Worm (Caenorhabditis elegans) whole organism, midembryonic: Measurements from ENCODE around the gene ZK1098.6.

Experiments
- T22C8.4 ChIP-seq: fragments of 200-800 bp; sonication (Bioruptor generic); IDR thresholded peaks from 2 replicates; pipeline ENCODE4 v1.3.6; 2022; ENCODE audit warnings: missing genetic modification characterization, missing compliant biosample characterization
- cog-1 ChIP-seq: sonication (generic microtip); optimal IDR thresholded peaks from 2 replicates; lab custom pipeline; 2016; ENCODE audit warnings: missing genetic modification characterization, missing compliant biosample characterization
- flt-1 ChIP-seq: fragments of 200-800 bp; sonication (Bioruptor generic); IDR thresholded peaks from 2 replicates; pipeline ENCODE4 v1.3.6; 2022; ENCODE audit warnings: missing genetic modification characterization, missing compliant biosample characterization
- klf-2 ChIP-seq: fragments of 200-800 bp; sonication (Bioruptor generic); conservative IDR thresholded peaks from 2 replicates; pipeline ENCODE4 v1.3.6; 2022; ENCODE audit warnings: missing genetic modification reagents, missing genetic modification characterization, missing compliant biosample characterization
- med-1 ChIP-seq: sonication (generic microtip); optimal IDR thresholded peaks from 2 replicates; lab custom pipeline; 2017; ENCODE audit warnings: missing genetic modification characterization, mild to moderate bottlenecking, missing compliant biosample characterization, antibody characterized with exemption, missing genetic modification reagents; ENCODE audit not compliant: insufficient read depth
- ref-1 ChIP-seq: fragments of 200-800 bp; sonication (Bioruptor generic); conservative IDR thresholded peaks from 2 replicates; pipeline ENCODE4 v1.3.6; 2022; ENCODE audit warnings: missing genetic modification reagents, missing genetic modification characterization, missing compliant biosample characterization
- tab-1 ChIP-seq: fragments of 200-800 bp; sonication (Bioruptor generic); IDR thresholded peaks from 2 replicates; pipeline ENCODE4 v1.3.6; 2022; ENCODE audit warnings: missing genetic modification characterization, missing compliant biosample characterization
- ztf-23 ChIP-seq: fragments of 200-800 bp; sonication (Bioruptor generic); IDR thresholded peaks from 2 replicates; pipeline ENCODE4 v1.3.6; 2022; ENCODE audit warnings: missing genetic modification reagents, missing genetic modification characterization, missing compliant biosample characterization
- ztf-29 ChIP-seq: fragments of 200-800 bp; sonication (Bioruptor generic); IDR thresholded peaks from 2 replicates; pipeline ENCODE4 v1.3.6; 2022; ENCODE audit warnings: missing genetic modification reagents, missing genetic modification characterization, missing compliant biosample characterization

ZK1098.6 gene

DNA sequence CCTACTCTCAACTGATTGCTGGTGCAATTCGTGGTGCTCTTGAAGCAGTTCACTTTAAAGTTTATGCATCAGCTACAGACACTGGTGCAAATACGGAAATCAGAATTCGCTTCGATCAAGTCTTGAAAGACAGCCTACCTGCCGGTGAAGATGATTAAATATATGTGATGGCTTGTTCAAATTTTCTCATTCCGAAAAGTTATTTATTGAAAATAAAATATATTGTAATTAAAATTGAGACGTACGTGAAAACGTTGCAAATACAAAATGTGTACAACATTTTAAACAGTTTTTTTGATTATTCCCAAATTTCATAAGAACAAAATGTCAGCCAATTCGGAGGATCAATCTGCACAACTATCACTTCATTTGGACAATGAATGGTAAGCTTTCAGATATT is at the start of gene ZK1098.6:
TSS of gene ZK1098.6 (plus strand) at position 301 of the 400 bp plus-strand sequence.
- TF ChIP-seq tab-1 (no peak), med-1 (GFP tag; lab: Kevin White, UChicago) (no peak), ztf-23 (GFP tag; lab: Robert Waterston, UW) (no peak), cog-1 (tag; lab: Kevin White, UChicago) (no peak), ztf-29 (GFP tag; lab: Robert Waterston, UW) (no peak), klf-2 (GFP tag; lab: Robert Waterston, UW) (no peak), ref-1 (GFP tag; lab: Robert Waterston, UW) (no peak), flt-1 (GFP tag; lab: Robert Waterston, UW) (no peak), T22C8.4 (GFP tag; lab: Robert Waterston, UW) (no peak)

ce11 chrIII:9482423-9482993 is 44.4 kb upstream of the ZK1098.6 start:
- no peak for TF ChIP-seq med-1 (GFP tag; lab: Kevin White, UChicago)
- no peak for TF ChIP-seq cog-1 (tag; lab: Kevin White, UChicago)
- no peak for TF ChIP-seq tab-1
- TF ChIP-seq ztf-29 (GFP tag; lab: Robert Waterston, UW), result no peak
- no peak for TF ChIP-seq T22C8.4 (GFP tag; lab: Robert Waterston, UW)
- no peak for TF ChIP-seq ref-1 (GFP tag; lab: Robert Waterston, UW)
- no peak for TF ChIP-seq klf-2 (GFP tag; lab: Robert Waterston, UW)
- no peak for TF ChIP-seq flt-1 (GFP tag; lab: Robert Waterston, UW)
- no peak for TF ChIP-seq ztf-23 (GFP tag; lab: Robert Waterston, UW)

- TF ChIP-seq T22C8.4 (GFP tag; lab: Robert Waterston, UW), result no peak
Observed at ce11 chrIII:9483716-9484115, 43.2 kb upstream of the ZK1098.6 start.

DNA sequence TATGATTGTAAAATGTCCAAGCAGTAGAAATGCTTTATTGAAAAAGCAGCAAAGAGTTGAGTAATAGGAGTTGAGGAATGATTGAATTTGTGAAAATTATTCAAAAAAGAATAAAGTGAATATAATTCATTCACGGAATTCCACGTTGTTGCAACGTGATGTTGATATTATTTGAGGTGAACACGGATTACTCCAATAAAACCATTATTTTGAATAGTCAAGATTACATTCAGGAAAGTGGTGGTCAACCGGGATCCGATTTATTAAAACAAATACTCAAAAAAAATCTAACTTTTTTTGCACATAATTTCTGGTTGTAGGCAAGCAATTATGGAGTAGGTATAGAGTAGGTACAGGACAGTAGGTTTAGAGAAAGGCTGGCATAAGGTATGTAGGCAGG is 41.6 kb upstream of the ZK1098.6 start, which contains the start of gene bre-3:
TSS of gene bre-3 (minus strand) at position 101 of the 400 bp plus-strand sequence.
- TF ChIP-seq ztf-23 (GFP tag; lab: Robert Waterston, UW) (no peak), tab-1 (no peak), flt-1 (GFP tag; lab: Robert Waterston, UW) (no peak), T22C8.4 (GFP tag; lab: Robert Waterston, UW) (no peak), klf-2 (GFP tag; lab: Robert Waterston, UW) (no peak), cog-1 (tag; lab: Kevin White, UChicago) (no peak), ref-1 (GFP tag; lab: Robert Waterston, UW) (no peak), med-1 (GFP tag; lab: Kevin White, UChicago) (no peak), ztf-29 (GFP tag; lab: Robert Waterston, UW) (no peak)

DNA sequence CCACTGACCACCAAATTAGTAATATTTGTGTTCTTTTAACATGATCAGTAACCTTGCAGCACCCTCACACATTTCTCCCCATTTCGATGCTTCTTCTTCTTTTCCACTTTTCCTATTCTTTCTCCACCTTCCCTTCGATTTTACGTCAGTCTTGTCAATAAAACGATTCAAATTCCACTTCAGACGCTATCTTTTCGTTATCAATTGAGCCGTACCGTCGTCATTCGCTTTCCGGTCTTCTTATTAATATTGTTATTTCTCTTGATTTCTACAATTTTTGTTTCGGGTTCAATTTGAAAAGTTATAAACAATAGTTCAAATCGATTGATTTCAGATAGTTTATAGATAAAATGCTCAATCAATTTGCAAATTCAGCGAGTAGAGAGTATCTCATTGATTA is 39.5 kb upstream of the ZK1098.6 start:
- TF ChIP-seq med-1 (GFP tag; lab: Kevin White, UChicago) (no peak), ztf-23 (GFP tag; lab: Robert Waterston, UW) (no peak), ztf-29 (GFP tag; lab: Robert Waterston, UW) (no peak), cog-1 (tag; lab: Kevin White, UChicago) (no peak), klf-2 (GFP tag; lab: Robert Waterston, UW) (no peak), ref-1 (GFP tag; lab: Robert Waterston, UW) (no peak), tab-1 (no peak), T22C8.4 (GFP tag; lab: Robert Waterston, UW) (no peak), flt-1 (GFP tag; lab: Robert Waterston, UW) (no peak)

DNA sequence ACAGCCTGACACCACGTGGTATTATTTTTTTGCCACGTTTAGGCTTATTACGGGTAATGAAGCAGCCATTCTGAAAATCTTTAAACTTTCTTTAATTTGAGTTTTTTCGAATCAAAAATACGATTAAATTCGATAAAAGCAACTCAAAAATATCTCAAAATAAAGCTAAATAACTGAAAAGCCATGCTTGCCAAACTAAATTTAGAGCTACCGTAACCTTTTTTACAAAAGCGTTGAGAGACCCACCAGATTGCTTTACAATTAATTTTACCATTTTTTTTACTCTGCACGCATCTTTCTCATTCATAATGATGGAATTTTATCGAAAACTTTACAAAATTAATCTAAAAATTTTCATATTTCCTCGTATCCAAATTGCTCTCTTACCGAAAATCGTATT is 38.9 kb upstream of the ZK1098.6 start:
- TF ChIP-seq tab-1 (no peak), med-1 (GFP tag; lab: Kevin White, UChicago) (no peak), ref-1 (GFP tag; lab: Robert Waterston, UW) (no peak), klf-2 (GFP tag; lab: Robert Waterston, UW) (no peak), cog-1 (tag; lab: Kevin White, UChicago) (no peak), ztf-23 (GFP tag; lab: Robert Waterston, UW) (no peak), flt-1 (GFP tag; lab: Robert Waterston, UW) (no peak)

- no peak for TF ChIP-seq ztf-23 (GFP tag; lab: Robert Waterston, UW)
- no peak for TF ChIP-seq klf-2 (GFP tag; lab: Robert Waterston, UW)
- no peak for TF ChIP-seq flt-1 (GFP tag; lab: Robert Waterston, UW)
- TF ChIP-seq cog-1 (tag; lab: Kevin White, UChicago), result no peak
- no peak for TF ChIP-seq ref-1 (GFP tag; lab: Robert Waterston, UW)
- no peak for TF ChIP-seq T22C8.4 (GFP tag; lab: Robert Waterston, UW)
- TF ChIP-seq tab-1, result no peak
- TF ChIP-seq ztf-29 (GFP tag; lab: Robert Waterston, UW), result no peak
- no peak for TF ChIP-seq med-1 (GFP tag; lab: Kevin White, UChicago)
Observed at ce11 chrIII:9488431-9488830, 38.5 kb upstream of the ZK1098.6 start, which contains the start of gene nlp-36. Gene nlp-36 (plus strand): TSS chrIII:9488731.

ce11 chrIII:9489798-9490197 is 37.2 kb upstream of the ZK1098.6 start:
- TF ChIP-seq ztf-23 (GFP tag; lab: Robert Waterston, UW) (no peak), ref-1 (GFP tag; lab: Robert Waterston, UW) (no peak), flt-1 (GFP tag; lab: Robert Waterston, UW) (no peak)

DNA sequence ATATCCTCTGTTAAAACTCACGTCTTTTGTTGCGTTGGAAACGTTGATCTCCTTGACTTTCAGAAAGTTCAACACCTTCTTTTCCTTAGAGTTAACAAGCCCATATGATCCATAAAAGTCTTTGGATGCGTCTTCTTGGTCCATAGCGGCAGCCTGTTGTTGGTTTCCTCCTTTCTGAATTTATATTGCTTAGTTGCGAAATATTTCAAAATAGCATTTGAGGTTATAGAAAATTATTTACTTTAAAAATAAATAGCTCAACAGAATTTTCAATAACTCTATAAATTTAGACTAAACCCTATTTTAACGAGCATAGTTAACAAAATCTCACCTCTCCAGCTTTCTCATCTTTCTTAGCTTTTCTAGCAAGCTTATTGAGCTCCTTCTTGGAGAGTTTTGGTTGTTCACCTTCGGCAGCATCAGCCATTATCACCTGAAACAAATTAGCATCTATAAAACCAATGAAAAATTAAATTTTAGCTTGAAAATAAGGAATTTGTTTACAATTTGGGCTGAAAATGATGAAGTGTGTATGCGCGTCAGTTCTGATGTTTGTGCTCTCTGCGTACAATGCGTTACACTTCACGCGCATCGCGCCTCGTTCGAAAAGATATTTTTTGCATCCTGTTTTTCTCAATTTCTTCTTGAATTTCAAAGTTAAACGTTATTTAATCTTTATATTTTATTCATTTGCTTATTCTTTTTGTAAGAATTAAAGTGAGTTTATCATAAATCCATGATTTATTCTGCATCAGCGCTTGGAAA is 36.0 kb upstream of the ZK1098.6 start, which contains the start of the genes dars-1 and ctr-9:
TSS of gene dars-1 (minus strand) at position 433 of the 765 bp plus-strand sequence.
TSS of gene ctr-9 (plus strand) at position 614 of the 765 bp plus-strand sequence.
- TF ChIP-seq flt-1 (GFP tag; lab: Robert Waterston, UW), result no peak
